Worm (Caenorhabditis elegans): ENCODE data around the gene bas-1.

DNA sequence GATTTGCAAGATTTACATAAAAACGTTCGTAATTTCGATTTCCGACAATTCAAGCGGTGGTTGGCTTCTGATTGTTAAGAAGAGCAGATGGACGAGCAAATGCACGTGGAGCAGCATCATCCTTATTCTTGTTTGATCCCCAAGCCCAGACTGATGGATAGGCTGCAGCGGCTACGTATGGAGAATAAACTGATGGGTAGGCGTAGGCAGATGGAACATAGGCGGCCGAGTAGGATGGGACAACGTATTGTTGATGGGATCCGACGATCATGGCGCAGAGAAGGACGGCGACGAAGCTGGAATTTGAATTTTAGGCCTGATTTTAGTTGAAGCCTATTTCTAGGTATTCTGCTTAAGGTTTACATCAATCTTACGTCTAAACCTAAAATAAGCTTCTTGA is 43.8 kb upstream of the bas-1 start:
- TF ChIP-seq ztf-4 (tag; optimal IDR thresholded peaks at IDR 0.05) (no peak), nhr-237 (tag; optimal IDR thresholded peaks at IDR 0.05) (no peak), elt-3 (tag; optimal IDR thresholded peaks at IDR 0.05) (no peak), mdl-1 (tag; optimal IDR thresholded peaks at IDR 0.05) (no peak), zag-1 (tag; optimal IDR thresholded peaks at IDR 0.05) (no peak), egl-27 (tag; optimal IDR thresholded peaks at IDR 0.05) (no peak), C34F6.9 (tag; optimal IDR thresholded peaks at IDR 0.05) (no peak), Y55F3AM.14 (GFP tag; optimal IDR thresholded peaks at IDR 0.05) (no peak), ztf-11 (tag; optimal IDR thresholded peaks at IDR 0.05) (no peak), lin-11 (tag; optimal IDR thresholded peaks at IDR 0.05) (no peak), fos-1 (tag; optimal IDR thresholded peaks at IDR 0.05) (no peak), ama-1 (optimal IDR thresholded peaks at IDR 0.05) (no peak), nhr-12 (tag; optimal IDR thresholded peaks at IDR 0.05) (no peak), nhr-11 (tag; optimal IDR thresholded peaks at IDR 0.05) (no peak)

Measured in whole organism, L2 larva.